Worm (Caenorhabditis elegans): Measurements from ENCODE around the gene ras-2.

ras-2 gene

ce11 chrIII:4689595-4689994 lies 50.3 kb downstream of the ras-2 start (continued):
- TF ChIP-seq duxl-1 (tag; optimal IDR thresholded peaks at IDR 0.05; ENCODE audit: poor library complexity) = peak; percentile 85
- peak; percentile 78 for TF ChIP-seq T26A8.4 (GFP tag; IDR thresholded peaks at IDR 0.05)
- no peak for TF ChIP-seq skn-1 (tag; optimal IDR thresholded peaks at IDR 0.05)
- TF ChIP-seq ZK337.2 (GFP tag; IDR thresholded peaks at IDR 0.05) = no peak
- 0 out of 2 replicates have a peak, but pooled peaks have one; percentile 14 for TF ChIP-seq lin-29 (GFP tag; IDR thresholded peaks at IDR 0.05)
- peak; percentile 91 for TF ChIP-seq vab-7 (GFP tag; IDR thresholded peaks at IDR 0.05)
- peak; percentile 60 for TF ChIP-seq dpl-1 (GFP tag; optimal IDR thresholded peaks at IDR 0.05)
- peak; percentile 30 for TF ChIP-seq F37D6.2 (tag; optimal IDR thresholded peaks at IDR 0.05)
- peak; percentile 80 for TF ChIP-seq hmg-1.1 (GFP tag; IDR thresholded peaks at IDR 0.05)
- no peak for TF ChIP-seq lin-39 (tag; optimal IDR thresholded peaks at IDR 0.05)
- TF ChIP-seq lin-1 (GFP tag; IDR thresholded peaks at IDR 0.05) = peak; percentile 86
- peak; percentile 81 for TF ChIP-seq snpc-1.2 (GFP tag; IDR thresholded peaks at IDR 0.05)
- TF ChIP-seq cey-2 (tag; optimal IDR thresholded peaks at IDR 0.05; ENCODE audit: borderline replicate concordance, insufficient read depth) = no peak
- peak; percentile 84 for TF ChIP-seq ctbp-1 (GFP tag; IDR thresholded peaks at IDR 0.05)
- no peak for TF ChIP-seq nhr-237 (tag; optimal IDR thresholded peaks at IDR 0.05)
- TF ChIP-seq set-16 (GFP tag; IDR thresholded peaks at IDR 0.05) = no peak
- no peak for TF ChIP-seq attf-4 (tag; optimal IDR thresholded peaks at IDR 0.05)
- TF ChIP-seq daf-19 (GFP tag; conservative IDR thresholded peaks at IDR 0.05) = peak; percentile 89
- TF ChIP-seq unc-62 (GFP tag; optimal IDR thresholded peaks at IDR 0.05 in 1 of 2) = no peak
- no peak for TF ChIP-seq unc-62 (tag; optimal IDR thresholded peaks at IDR 0.05)

ce11 chrIII:4688965-4689364 lies 50.9 kb downstream of the ras-2 start, which contains the start of gene ppat-1:
Gene ppat-1, plus strand, starts transcription at chrIII:4689280.
- TF ChIP-seq php-3 (GFP tag; IDR thresholded peaks at IDR 0.05) = 0 out of 2 replicates have a peak, but pooled peaks have one; percentile 14
- peak; percentile 75 for TF ChIP-seq aha-1 (tag)
- no peak for TF ChIP-seq nhr-25 (tag; optimal IDR thresholded peaks at IDR 0.05; ENCODE audit: borderline replicate concordance, insufficient read depth)
- no peak for TF ChIP-seq nhr-11 (tag; optimal IDR thresholded peaks at IDR 0.05)
- no peak for TF ChIP-seq daf-16 (GFP tag; optimal IDR thresholded peaks at IDR 0.05)
- peak; percentile 73 for TF ChIP-seq daf-16 (tag; optimal IDR thresholded peaks at IDR 0.05)

ce11 chrIII:4688356-4688755 lies 51.5 kb downstream of the ras-2 start, which contains the start of gene tag-243:
Gene tag-243, minus strand, starts transcription at chrIII:4688456.
- TF ChIP-seq ceh-62 (tag; optimal IDR thresholded peaks at IDR 0.05) (no peak), snpc-1.2 (GFP tag; IDR thresholded peaks at IDR 0.05) (no peak), lin-15B (tag; optimal IDR thresholded peaks at IDR 0.05) (no peak), hmg-1.1 (GFP tag; IDR thresholded peaks at IDR 0.05) (no peak), lsy-2 (tag; optimal IDR thresholded peaks at IDR 0.05) (no peak), ama-1 (optimal IDR thresholded peaks at IDR 0.05) (no peak), egl-43 (GFP tag; IDR thresholded peaks at IDR 0.05) (no peak)

Measured in whole organism, L4 larva.